Worm (Caenorhabditis elegans) whole organism, L4/young adult: ENCODE results near the gene C17H12.3.

ENCODE experiments used
- W03F9.2 ChIP-seq: fragments of 150-350 bp; optimal IDR thresholded peaks from 2 replicates; lab custom pipeline; 2014; ENCODE audit warnings: missing biosample characterization, missing genetic modification characterization
- dao-5 ChIP-seq: sonication (generic microtip); optimal IDR thresholded peaks from 2 replicates; lab custom pipeline; 2016; ENCODE audit warnings: missing genotype, missing genetic modification characterization, moderate library complexity, missing compliant biosample characterization

- TF ChIP-seq W03F9.2 (no peak), dao-5 (no peak)
Observed at ce11 chrIV:6817554-6817953, 22.1 kb upstream of the C17H12.3 start, which contains the start of gene C17H12.5.
